Fruit fly (Drosophila melanogaster) whole organism, embryonic: ENCODE results near the gene RpL32.

Experiments used
- Atf6 ChIP-seq: fragments of 200-800 bp; sonication (Bioruptor generic); IDR thresholded peaks from 2 replicates; pipeline ENCODE4 v1.3.6; 2022; ENCODE audit warnings: missing biosample characterization, missing genetic modification characterization
- CG10959 ChIP-seq: fragments of 200-800 bp; sonication (Bioruptor generic); IDR thresholded peaks from 2 replicates; pipeline ENCODE4 v1.3.6; 2022; ENCODE audit warnings: missing biosample characterization, missing genetic modification characterization
- CG13624 ChIP-seq: fragments of 200-800 bp; sonication (Bioruptor generic); optimal IDR thresholded peaks from 2 replicates; lab custom pipeline; 2016; ENCODE audit warnings: missing biosample characterization, missing genetic modification characterization
- CG1603 ChIP-seq: fragments of 200-800 bp; sonication (Bioruptor generic); optimal IDR thresholded peaks from 2 replicates; lab custom pipeline; 2019; ENCODE audit warnings: missing biosample characterization, mild to moderate bottlenecking, missing genetic modification characterization, moderate library complexity
- CG17829 ChIP-seq: fragments of 200-800 bp; optimal IDR thresholded peaks from 2 replicates; lab custom pipeline; 2019; ENCODE audit warnings: missing biosample characterization, mild to moderate bottlenecking, missing genetic modification characterization, moderate library complexity
- CG17912 ChIP-seq: fragments of 200-800 bp; sonication (Bioruptor generic); optimal IDR thresholded peaks from 2 replicates; lab custom pipeline; 2018; ENCODE audit warnings: missing biosample characterization, mild to moderate bottlenecking, missing genetic modification characterization
- CG18619 ChIP-seq: fragments of 200-800 bp; sonication (Bioruptor generic); optimal IDR thresholded peaks from 3 replicates; lab custom pipeline; 2017; ENCODE audit warnings: missing biosample characterization, mild to moderate bottlenecking, missing genetic modification characterization
- CG2116 ChIP-seq: fragments of 200-800 bp; sonication (Bioruptor generic); optimal IDR thresholded peaks from 3 replicates; lab custom pipeline; 2018; ENCODE audit warnings: missing biosample characterization, mild to moderate bottlenecking, missing genetic modification characterization
- CG32532 ChIP-seq: fragments of 200-800 bp; sonication (Bioruptor generic); IDR thresholded peaks from 2 replicates; pipeline ENCODE4 v1.3.6; 2022; ENCODE audit warnings: missing biosample characterization, missing genetic modification characterization
- CG32772 ChIP-seq: fragments of 200-800 bp; sonication (Bioruptor generic); IDR thresholded peaks from 2 replicates; pipeline ENCODE4 v1.3.6; 2022; ENCODE audit warnings: missing biosample characterization, missing genetic modification characterization
- CG3726 ChIP-seq: fragments of 200-800 bp; sonication (Bioruptor generic); IDR thresholded peaks from 3 replicates; pipeline ENCODE4, ENCODE4 v1.3.6; 2022; ENCODE audit warnings: missing biosample characterization, missing genetic modification characterization
- CG3847 ChIP-seq: fragments of 200-800 bp; sonication (Bioruptor generic); IDR thresholded peaks from 2 replicates; pipeline ENCODE4 v1.3.6; 2022; ENCODE audit warnings: missing biosample characterization, missing genetic modification characterization
- CG3995 ChIP-seq: fragments of 200-800 bp; sonication (Bioruptor generic); optimal IDR thresholded peaks from 3 replicates; lab custom pipeline; 2016; ENCODE audit warnings: missing biosample characterization, missing genetic modification characterization
- CG4360 ChIP-seq: fragments of 200-800 bp; sonication (Bioruptor generic); IDR thresholded peaks from 2 replicates; pipeline ENCODE4 v1.3.6; 2022; ENCODE audit warnings: missing biosample characterization, missing genetic modification characterization
- CG7963 ChIP-seq: fragments of 200-800 bp; sonication (Bioruptor generic); IDR thresholded peaks from 3 replicates; pipeline ENCODE4 v1.3.6; 2022; ENCODE audit warnings: missing biosample characterization, missing genetic modification characterization; ENCODE audit not compliant: partially characterized antibody
- CG8388 ChIP-seq: fragments of 200-800 bp; sonication (Bioruptor generic); optimal IDR thresholded peaks from 2 replicates; lab custom pipeline; 2019; ENCODE audit warnings: missing biosample characterization, mild to moderate bottlenecking, missing genetic modification characterization, moderate library complexity
- CG8765 ChIP-seq: fragments of 200-800 bp; sonication (Bioruptor generic); IDR thresholded peaks from 2 replicates; pipeline ENCODE4 v1.3.6; 2022; ENCODE audit warnings: missing biosample characterization, missing genetic modification characterization
- CG9876 ChIP-seq: fragments of 200-800 bp; sonication (Bioruptor generic); optimal IDR thresholded peaks from 2 replicates; lab custom pipeline; 2016; ENCODE audit warnings: missing biosample characterization, missing genetic modification characterization
- CkIIα-i1 ChIP-seq: fragments of 200-800 bp; sonication (Bioruptor generic); IDR thresholded peaks from 2 replicates; pipeline ENCODE4 v1.3.6; 2022; ENCODE audit warnings: missing biosample characterization, missing genetic modification characterization
- D ChIP-seq, 2 experiments: fragments of 200-800 bp in 1 of 2; fragments of >200 bp in 1 of 2; sonication (Bioruptor generic) in 1 of 2; optimal IDR thresholded peaks; 2 replicates in 1 of 2; 3 replicates in 1 of 2; lab custom pipeline; 2017; ENCODE audit warnings: mild to moderate bottlenecking in 1 of 2, missing biosample characterization in 1 of 2, missing genetic modification characterization in 1 of 2, missing genetic modification reagents in 1 of 2
- Dek ChIP-seq: fragments of 200-800 bp; sonication (Bioruptor generic); optimal IDR thresholded peaks from 3 replicates; lab custom pipeline; 2019; ENCODE audit warnings: missing biosample characterization, mild to moderate bottlenecking, missing genetic modification characterization, moderate library complexity
- Eip74EF ChIP-seq, 2 experiments: fragments of 200-800 bp in 1 of 2; fragments of >200 bp in 1 of 2; sonication (Bioruptor generic) in 1 of 2; optimal IDR thresholded peaks; 2 replicates each; lab custom pipeline; 2017 to 2019; ENCODE audit warnings: missing biosample characterization in 2 of 2, missing genetic modification characterization in 2 of 2, mild to moderate bottlenecking in 1 of 2, moderate library complexity in 1 of 2
- Max ChIP-seq: fragments of 200-800 bp; sonication (Bioruptor generic); optimal IDR thresholded peaks from 2 replicates; lab custom pipeline; 2016; ENCODE audit warnings: missing biosample characterization, mild to moderate bottlenecking, missing genetic modification characterization
- Meics ChIP-seq: fragments of 200-800 bp; sonication (Bioruptor generic); optimal IDR thresholded peaks from 2 replicates; lab custom pipeline; 2017; ENCODE audit warnings: missing biosample characterization, mild to moderate bottlenecking, missing genetic modification characterization
- Sin3A ChIP-seq: fragments of >200 bp; optimal IDR thresholded peaks from 2 replicates; lab custom pipeline; 2018
- Ssrp ChIP-seq: fragments of 200-800 bp; sonication (Bioruptor generic); optimal IDR thresholded peaks from 2 replicates; lab custom pipeline; 2018; ENCODE audit warnings: missing biosample characterization, mild to moderate bottlenecking, missing genetic modification characterization, moderate library complexity
- TFAM ChIP-seq: fragments of 200-800 bp; sonication (Bioruptor generic); optimal IDR thresholded peaks from 2 replicates; lab custom pipeline; 2017; ENCODE audit warnings: missing biosample characterization, missing genetic modification characterization, inconsistent platforms
- Taf1 ChIP-seq: fragments of 200-800 bp; sonication (Bioruptor generic); IDR thresholded peaks from 2 replicates; pipeline ENCODE4 v1.3.6; 2022; ENCODE audit warnings: missing biosample characterization, missing genetic modification characterization
- Usf ChIP-seq: fragments of 200-800 bp; sonication (Bioruptor generic); optimal IDR thresholded peaks from 2 replicates; lab custom pipeline; 2017; ENCODE audit warnings: missing genotype, missing biosample characterization, missing genetic modification characterization
- Xrp1 ChIP-seq: fragments of 200-800 bp; sonication (Bioruptor generic); IDR thresholded peaks from 2 replicates; pipeline ENCODE4 v1.3.6; 2022; ENCODE audit warnings: missing biosample characterization, missing genetic modification characterization
- ac ChIP-seq: fragments of 200-800 bp; sonication (Bioruptor generic); optimal IDR thresholded peaks from 3 replicates; lab custom pipeline; 2017; ENCODE audit warnings: missing biosample characterization, mild to moderate bottlenecking, missing genetic modification characterization
- br ChIP-seq: fragments of >200 bp; optimal IDR thresholded peaks from 2 replicates; lab custom pipeline; 2017
- bsh ChIP-seq, 2 experiments: fragments of 200-800 bp; sonication (Bioruptor generic); optimal IDR thresholded peaks; 2 replicates each; lab custom pipeline; 2017 to 2018; ENCODE audit warnings: mild to moderate bottlenecking in 2 of 2, missing biosample characterization in 2 of 2, missing genetic modification characterization in 2 of 2, moderate library complexity in 1 of 2
- chm ChIP-seq: fragments of 200-800 bp; sonication (Bioruptor generic); IDR thresholded peaks from 2 replicates; pipeline ENCODE4 v1.3.6; 2022; ENCODE audit warnings: missing biosample characterization, missing genetic modification characterization
- crp ChIP-seq, 2 experiments: fragments of 200-800 bp; sonication (Bioruptor generic); optimal IDR thresholded peaks; 2 replicates in 1 of 2; 3 replicates in 1 of 2; lab custom pipeline; 2017; ENCODE audit warnings: missing biosample characterization in 2 of 2, missing genetic modification characterization in 2 of 2, mild to moderate bottlenecking in 1 of 2, moderate library complexity in 1 of 2
- dati ChIP-seq: fragments of 200-800 bp; sonication (Bioruptor generic); IDR thresholded peaks from 2 replicates; pipeline ENCODE4 v1.3.6; 2022; ENCODE audit warnings: missing biosample characterization, missing genetic modification characterization
- gfzf ChIP-seq: fragments of 200-800 bp; sonication (Bioruptor generic); optimal IDR thresholded peaks from 2 replicates; lab custom pipeline; 2016; ENCODE audit warnings: missing biosample characterization, mild to moderate bottlenecking, missing genetic modification characterization, moderate library complexity
- kah ChIP-seq: fragments of 200-800 bp; sonication (Bioruptor generic); optimal IDR thresholded peaks from 2 replicates; lab custom pipeline; 2018; ENCODE audit warnings: missing biosample characterization, mild to moderate bottlenecking, missing genetic modification characterization
- kay ChIP-seq: fragments of 200-800 bp; sonication (Bioruptor generic); optimal IDR thresholded peaks from 2 replicates; lab custom pipeline; 2016; ENCODE audit warnings: missing biosample characterization, missing genetic modification characterization
- mam ChIP-seq: fragments of 200-800 bp; sonication (Bioruptor generic); optimal IDR thresholded peaks from 3 replicates; lab custom pipeline; 2016; ENCODE audit warnings: missing biosample characterization, missing genetic modification characterization
- nau ChIP-seq: fragments of 200-800 bp; sonication (Bioruptor generic); optimal IDR thresholded peaks from 3 replicates; lab custom pipeline; 2017; ENCODE audit warnings: missing biosample characterization, mild to moderate bottlenecking, missing genetic modification characterization, missing genetic modification reagents
- otp ChIP-seq: fragments of 200-800 bp; sonication (Bioruptor generic); IDR thresholded peaks from 3 replicates; pipeline ENCODE4, ENCODE4 v1.3.6; 2022; ENCODE audit warnings: missing biosample characterization, missing genetic modification characterization
- pnt ChIP-seq: fragments of 200-800 bp; sonication (Bioruptor generic); optimal IDR thresholded peaks from 3 replicates; lab custom pipeline; 2016; ENCODE audit warnings: missing biosample characterization, missing genetic modification characterization
- psq ChIP-seq: fragments of 200-800 bp; sonication (Bioruptor generic); optimal IDR thresholded peaks from 2 replicates; lab custom pipeline; 2017; ENCODE audit warnings: missing biosample characterization, missing genetic modification characterization
- row ChIP-seq: fragments of 200-800 bp; sonication (Bioruptor generic); IDR thresholded peaks from 3 replicates; pipeline ENCODE4 v1.3.6; 2022; ENCODE audit warnings: missing biosample characterization, missing genetic modification characterization
- sob ChIP-seq: fragments of 200-800 bp; sonication (Bioruptor generic); IDR thresholded peaks from 2 replicates; pipeline ENCODE4 v1.3.6; 2022; ENCODE audit warnings: missing biosample characterization, missing genetic modification characterization
- tio ChIP-seq: fragments of 200-800 bp; sonication (Bioruptor generic); optimal IDR thresholded peaks from 2 replicates; lab custom pipeline; 2017; ENCODE audit warnings: missing biosample characterization, missing genetic modification characterization, inconsistent platforms
- tll ChIP-seq, 2 experiments: fragments of 200-800 bp in 1 of 2; fragments of >200 bp in 1 of 2; sonication (Bioruptor generic) in 1 of 2; optimal IDR thresholded peaks; 2 replicates each; lab custom pipeline; 2017 to 2019; ENCODE audit warnings: missing biosample characterization in 2 of 2, missing genetic modification characterization in 2 of 2, mild to moderate bottlenecking in 1 of 2, moderate library complexity in 1 of 2
- tup ChIP-seq: fragments of 200-800 bp; sonication (Bioruptor generic); optimal IDR thresholded peaks from 2 replicates; lab custom pipeline; 2016; ENCODE audit warnings: missing biosample characterization, mild to moderate bottlenecking, missing genetic modification characterization, moderate library complexity
- yki ChIP-seq: fragments of >200 bp; optimal IDR thresholded peaks from 3 replicates; lab custom pipeline; 2018

The RpL32 gene

dm6 chr3R:30043139-30043744 lies 2.7 kb downstream of the RpL32 start, which contains the start of gene Sry-delta (continued):
- no peak for TF ChIP-seq dati (GFP tag; lab: Robert Waterston, UW)
- TF ChIP-seq CG8765 (GFP tag; lab: Robert Waterston, UW), result peak; percentile 57; the same call in 1 of the 2 replicates
- peak; percentile 90 for TF ChIP-seq CG13624
- peak; percentile 68; the same call in 1 of the 2 replicates for TF ChIP-seq Xrp1 (GFP tag; lab: Robert Waterston, UW)
- TF ChIP-seq Sin3A (lab: Kevin White, UChicago), result peak; percentile 71
- peak; percentile 21 for TF ChIP-seq kah
- peak; percentile 60 for TF ChIP-seq psq
- TF ChIP-seq kay (GFP tag; lab: Kevin White, UChicago), result peak; percentile 61
- no peak for TF ChIP-seq yki (lab: Kevin White, UChicago)
- peak; percentile 76 for TF ChIP-seq Meics (GFP tag; lab: Kevin White, UChicago)
- peak; percentile 67; the same call in 1 of the 2 replicates for TF ChIP-seq Taf1 (GFP tag; lab: Robert Waterston, UW)
- peak; percentile 86 for TF ChIP-seq pnt (GFP tag; lab: Kevin White, UChicago)
- peak; percentile 62; the same call in 1 of the 2 replicates for TF ChIP-seq CG32772 (GFP tag; lab: Robert Waterston, UW)
- TF ChIP-seq crp (GFP tag; optimal IDR thresholded peaks at IDR 0.05; lab: Kevin White, UChicago), result peak in 1 of 2 experiments; percentile 36
- TF ChIP-seq tll (GFP tag; optimal IDR thresholded peaks at IDR 0.05; lab: Kevin White, UChicago), result no peak
- peak; percentile 80 for TF ChIP-seq Atf6 (GFP tag; lab: Robert Waterston, UW)
- peak; percentile 69 for TF ChIP-seq CG3847 (GFP tag; lab: Robert Waterston, UW)
- no peak for TF ChIP-seq tio (GFP tag; lab: Kevin White, UChicago)
- TF ChIP-seq gfzf, result peak; percentile 52
- peak; percentile 69 for TF ChIP-seq CG3995
- peak; percentile 99 for TF ChIP-seq CG1603 (tag; lab: Kevin White, UChicago)
- TF ChIP-seq CG10959 (GFP tag; lab: Robert Waterston, UW), result no peak
- peak; percentile 40 for TF ChIP-seq Ssrp (tag; lab: Kevin White, UChicago)
- TF ChIP-seq Dek (tag; lab: Kevin White, UChicago), result peak; percentile 83
- no peak for TF ChIP-seq CG4360
- peak in 1 of 2 experiments; percentile 58 for TF ChIP-seq bsh (GFP tag; optimal IDR thresholded peaks at IDR 0.05; lab: Kevin White, UChicago)
- TF ChIP-seq CG3726 (GFP tag; lab: Robert Waterston, UW), result 0 out of 3 replicates have a peak, but pooled peaks have one; percentile 49
- peak; percentile 80 for TF ChIP-seq Max
- TF ChIP-seq CG2116 (GFP tag; lab: Kevin White, UChicago), result peak; percentile 100
- TF ChIP-seq row (GFP tag; lab: Robert Waterston, UW), result peak; percentile 96
- TF ChIP-seq CkIIα-i1 (GFP tag; lab: Robert Waterston, UW), result no peak
- TF ChIP-seq CG8388 (GFP tag; lab: Kevin White, UChicago), result peak; percentile 56
- TF ChIP-seq Eip74EF (GFP tag; optimal IDR thresholded peaks at IDR 0.05; lab: Kevin White, UChicago), result no peak
- TF ChIP-seq CG32532 (GFP tag; lab: Robert Waterston, UW), result peak; percentile 88
- TF ChIP-seq CG18619, result peak; percentile 62
- peak; percentile 92 for TF ChIP-seq CG9876
- no peak for TF ChIP-seq CG7963 (GFP tag; lab: Robert Waterston, UW)
- peak; percentile 13 for TF ChIP-seq TFAM (GFP tag; lab: Kevin White, UChicago)
- no peak for TF ChIP-seq nau (GFP tag; lab: Kevin White, UChicago)
- TF ChIP-seq chm (GFP tag; lab: Robert Waterston, UW), result peak; percentile 87
- no peak for TF ChIP-seq D (optimal IDR thresholded peaks at IDR 0.05; lab: Kevin White, UChicago)
- peak; percentile 37 for TF ChIP-seq D (GFP tag; optimal IDR thresholded peaks at IDR 0.05; lab: Kevin White, UChicago)
- TF ChIP-seq CG17829 (tag; lab: Kevin White, UChicago), result peak; percentile 84
- TF ChIP-seq sob (GFP tag; lab: Robert Waterston, UW), result peak; percentile 90
- TF ChIP-seq Usf, result no peak
- peak; percentile 80 for TF ChIP-seq otp
- TF ChIP-seq tup, result peak; percentile 46
- TF ChIP-seq CG17912 (GFP tag; lab: Kevin White, UChicago), result peak; percentile 85
- TF ChIP-seq br, result no peak
- TF ChIP-seq mam (GFP tag; lab: Kevin White, UChicago), result peak; percentile 94
- TF ChIP-seq ac (GFP tag; lab: Kevin White, UChicago), result peak; percentile 11
